Fruit fly (Drosophila melanogaster) whole organism, embryonic: ENCODE data around the gene CG2865.

ENCODE experiments used
- Aef1 ChIP-seq: fragments of 200-800 bp; sonication (Bioruptor generic); IDR thresholded peaks from 3 replicates; pipeline ENCODE4 v1.3.6; 2022; ENCODE audit warnings: missing biosample characterization, missing genetic modification characterization
- Atf6 ChIP-seq: fragments of 200-800 bp; sonication (Bioruptor generic); IDR thresholded peaks from 2 replicates; pipeline ENCODE4 v1.3.6; 2022; ENCODE audit warnings: missing biosample characterization, missing genetic modification characterization
- BEAF-32 ChIP-seq: fragments of 200-800 bp; sonication (Bioruptor generic); optimal IDR thresholded peaks from 3 replicates; lab custom pipeline; 2017; ENCODE audit warnings: missing biosample characterization, missing genetic modification characterization, mild to moderate bottlenecking, moderate library complexity, missing genetic modification reagents
- BtbVII ChIP-seq: fragments of 200-800 bp; sonication (Bioruptor generic); optimal IDR thresholded peaks from 3 replicates; lab custom pipeline; 2017; ENCODE audit warnings: missing biosample characterization, mild to moderate bottlenecking, missing genetic modification characterization
- CG10959 ChIP-seq: fragments of 200-800 bp; sonication (Bioruptor generic); IDR thresholded peaks from 2 replicates; pipeline ENCODE4 v1.3.6; 2022; ENCODE audit warnings: missing biosample characterization, missing genetic modification characterization
- CG12071 ChIP-seq: fragments of 200-800 bp; sonication (Bioruptor generic); optimal IDR thresholded peaks from 3 replicates; lab custom pipeline; 2018; ENCODE audit warnings: missing biosample characterization, mild to moderate bottlenecking, missing genetic modification characterization
- CG12219 ChIP-seq: fragments of 200-800 bp; sonication (Bioruptor generic); optimal IDR thresholded peaks from 3 replicates; lab custom pipeline; 2018; ENCODE audit warnings: missing biosample characterization, mild to moderate bottlenecking, missing genetic modification characterization
- CG13894 ChIP-seq: fragments of 200-800 bp; sonication (Bioruptor generic); optimal IDR thresholded peaks from 3 replicates; lab custom pipeline; 2018; ENCODE audit warnings: missing biosample characterization, mild to moderate bottlenecking, missing genetic modification characterization, moderate library complexity
- CG1602 ChIP-seq: fragments of 200-800 bp; sonication (Bioruptor generic); optimal IDR thresholded peaks from 3 replicates; lab custom pipeline; 2016; ENCODE audit warnings: missing biosample characterization, missing genetic modification characterization
- CG1647 ChIP-seq: fragments of 200-800 bp; sonication (Bioruptor generic); optimal IDR thresholded peaks from 3 replicates; lab custom pipeline; 2016; ENCODE audit warnings: missing biosample characterization, missing genetic modification characterization
- CG1832 ChIP-seq: fragments of 200-800 bp; sonication (Bioruptor generic); optimal IDR thresholded peaks from 2 replicates; lab custom pipeline; 2017; ENCODE audit warnings: missing biosample characterization, mild to moderate bottlenecking, missing genetic modification characterization, inconsistent platforms
- CG31365 ChIP-seq: fragments of 200-800 bp; sonication (Bioruptor generic); optimal IDR thresholded peaks from 2 replicates; lab custom pipeline; 2018; ENCODE audit warnings: missing biosample characterization, mild to moderate bottlenecking, missing genetic modification characterization
- CG31388 ChIP-seq: fragments of 200-800 bp; sonication (Bioruptor generic); optimal IDR thresholded peaks from 2 replicates; lab custom pipeline; 2016; ENCODE audit warnings: missing biosample characterization, missing genetic modification characterization
- CG32767 ChIP-seq: fragments of 200-800 bp; sonication (Bioruptor generic); IDR thresholded peaks from 2 replicates; pipeline ENCODE4 v1.3.6; 2022; ENCODE audit warnings: missing biosample characterization, missing genetic modification characterization
- CG32772 ChIP-seq: fragments of 200-800 bp; sonication (Bioruptor generic); IDR thresholded peaks from 2 replicates; pipeline ENCODE4 v1.3.6; 2022; ENCODE audit warnings: missing biosample characterization, missing genetic modification characterization
- CG3995 ChIP-seq: fragments of 200-800 bp; sonication (Bioruptor generic); optimal IDR thresholded peaks from 3 replicates; lab custom pipeline; 2016; ENCODE audit warnings: missing biosample characterization, missing genetic modification characterization
- CG4328 ChIP-seq: fragments of 200-800 bp; sonication (Bioruptor generic); optimal IDR thresholded peaks from 3 replicates; lab custom pipeline; 2017; ENCODE audit warnings: missing biosample characterization, missing genetic modification reagents, missing genetic modification characterization
- CG4730 ChIP-seq: fragments of 200-800 bp; sonication (Bioruptor generic); IDR thresholded peaks from 2 replicates; pipeline ENCODE4 v1.3.6; 2022; ENCODE audit warnings: missing biosample characterization, missing genetic modification characterization
- CG6254 ChIP-seq: fragments of 200-800 bp; sonication (Bioruptor generic); optimal IDR thresholded peaks from 3 replicates; lab custom pipeline; 2017; ENCODE audit warnings: mild to moderate bottlenecking, missing biosample characterization, missing genetic modification reagents, missing genetic modification characterization
- CG8388 ChIP-seq: fragments of 200-800 bp; sonication (Bioruptor generic); optimal IDR thresholded peaks from 2 replicates; lab custom pipeline; 2019; ENCODE audit warnings: missing biosample characterization, mild to moderate bottlenecking, missing genetic modification characterization, moderate library complexity
- CG8944 ChIP-seq: fragments of 200-800 bp; sonication (Bioruptor generic); optimal IDR thresholded peaks from 3 replicates; lab custom pipeline; 2016; ENCODE audit warnings: missing biosample characterization, missing genetic modification characterization
- CoRest ChIP-seq: fragments of 200-800 bp; sonication (Bioruptor generic); optimal IDR thresholded peaks from 3 replicates; lab custom pipeline; 2018; ENCODE audit warnings: missing biosample characterization, mild to moderate bottlenecking, missing genetic modification characterization, moderate library complexity
- D ChIP-seq, 2 experiments: fragments of 200-800 bp in 1 of 2; fragments of >200 bp in 1 of 2; sonication (Bioruptor generic) in 1 of 2; optimal IDR thresholded peaks; 2 replicates in 1 of 2; 3 replicates in 1 of 2; lab custom pipeline; 2017; ENCODE audit warnings: mild to moderate bottlenecking in 1 of 2, missing biosample characterization in 1 of 2, missing genetic modification characterization in 1 of 2, missing genetic modification reagents in 1 of 2
- Dp ChIP-seq: fragments of 200-800 bp; sonication (Bioruptor generic); optimal IDR thresholded peaks from 2 replicates; lab custom pipeline; 2018; ENCODE audit warnings: missing biosample characterization, mild to moderate bottlenecking, missing genetic modification characterization, moderate library complexity
- Gug ChIP-seq: fragments of 200-800 bp; sonication (Bioruptor generic); IDR thresholded peaks from 4 replicates; pipeline ENCODE4 v1.3.6; 2022; ENCODE audit warnings: missing biosample characterization, missing genetic modification characterization
- HHEX ChIP-seq: fragments of 200-800 bp; sonication (Bioruptor generic); optimal IDR thresholded peaks from 3 replicates; lab custom pipeline; 2017; ENCODE audit warnings: missing biosample characterization, mild to moderate bottlenecking, missing genetic modification characterization, missing genetic modification reagents
- Hmx ChIP-seq: fragments of 200-800 bp; sonication (Bioruptor generic); optimal IDR thresholded peaks from 2 replicates; lab custom pipeline; 2016; ENCODE audit warnings: missing biosample characterization, missing genetic modification characterization
- NK7.1 ChIP-seq: fragments of 200-800 bp; sonication (Bioruptor generic); optimal IDR thresholded peaks from 3 replicates; lab custom pipeline; 2016; ENCODE audit warnings: missing biosample characterization, missing genetic modification characterization
- Nf-YA ChIP-seq: fragments of 200-800 bp; sonication (Bioruptor generic); IDR thresholded peaks from 2 replicates; pipeline ENCODE4 v1.3.6; 2022; ENCODE audit warnings: missing biosample characterization, missing genetic modification characterization
- Opbp ChIP-seq: fragments of 200-800 bp; sonication (Bioruptor generic); IDR thresholded peaks from 3 replicates; pipeline ENCODE4 v1.3.6; 2022; ENCODE audit warnings: missing biosample characterization, missing genetic modification characterization; ENCODE audit not compliant: partially characterized antibody
- PHDP ChIP-seq: fragments of 200-800 bp; sonication (Bioruptor generic); optimal IDR thresholded peaks from 3 replicates; lab custom pipeline; 2018; ENCODE audit warnings: missing biosample characterization, mild to moderate bottlenecking, missing genetic modification characterization, moderate library complexity
- Sox102F ChIP-seq: fragments of 200-800 bp; sonication (Bioruptor generic); optimal IDR thresholded peaks from 2 replicates; lab custom pipeline; 2018; ENCODE audit warnings: missing biosample characterization, mild to moderate bottlenecking, missing genetic modification characterization, moderate library complexity
- Spps ChIP-seq: fragments of 200-800 bp; sonication (Bioruptor generic); optimal IDR thresholded peaks from 2 replicates; lab custom pipeline; 2018; ENCODE audit warnings: missing biosample characterization, mild to moderate bottlenecking, missing genetic modification characterization
- cas ChIP-seq: fragments of 200-800 bp; sonication (Bioruptor generic); IDR thresholded peaks from 2 replicates; pipeline ENCODE4 v1.3.6; 2022; ENCODE audit warnings: missing biosample characterization, missing genetic modification characterization
- cato ChIP-seq: fragments of 200-800 bp; sonication (Bioruptor generic); optimal IDR thresholded peaks from 2 replicates; lab custom pipeline; 2016; ENCODE audit warnings: missing biosample characterization, missing genetic modification characterization, borderline replicate concordance
- crp ChIP-seq, 2 experiments: fragments of 200-800 bp; sonication (Bioruptor generic); optimal IDR thresholded peaks; 2 replicates in 1 of 2; 3 replicates in 1 of 2; lab custom pipeline; 2017; ENCODE audit warnings: missing biosample characterization in 2 of 2, missing genetic modification characterization in 2 of 2, mild to moderate bottlenecking in 1 of 2, moderate library complexity in 1 of 2
- disco-r ChIP-seq: fragments of 200-800 bp; sonication (Bioruptor generic); optimal IDR thresholded peaks from 2 replicates; lab custom pipeline; 2016; ENCODE audit warnings: missing biosample characterization, missing genetic modification characterization
- dmrt11E ChIP-seq: fragments of 200-800 bp; sonication (Bioruptor generic); optimal IDR thresholded peaks from 3 replicates; lab custom pipeline; 2018; ENCODE audit warnings: missing biosample characterization, mild to moderate bottlenecking, missing genetic modification characterization, moderate library complexity
- ems ChIP-seq: fragments of 200-800 bp; sonication (Bioruptor generic); optimal IDR thresholded peaks from 3 replicates; lab custom pipeline; 2016; ENCODE audit warnings: missing biosample characterization, missing genetic modification characterization
- fd102C ChIP-seq: fragments of 200-800 bp; sonication (Bioruptor generic); optimal IDR thresholded peaks from 2 replicates; lab custom pipeline; 2018; ENCODE audit warnings: missing biosample characterization, mild to moderate bottlenecking, missing genetic modification characterization, moderate library complexity
- ftz-f1 ChIP-seq: fragments of 200-800 bp; sonication (Bioruptor generic); optimal IDR thresholded peaks from 2 replicates; lab custom pipeline; 2016; ENCODE audit warnings: missing biosample characterization, missing genetic modification characterization
- hb ChIP-seq: fragments of 200-800 bp; sonication (Bioruptor generic); IDR thresholded peaks from 3 replicates; pipeline ENCODE4 v1.3.6; 2022; ENCODE audit warnings: missing biosample characterization, missing genetic modification characterization; ENCODE audit not compliant: partially characterized antibody
- lov ChIP-seq, 2 experiments: fragments of 200-800 bp in 1 of 2; fragments of >200 bp in 1 of 2; sonication (Bioruptor generic) in 1 of 2; IDR thresholded peaks in 1 of 2; optimal IDR thresholded peaks in 1 of 2; 2 replicates in 1 of 2; 3 replicates in 1 of 2; pipeline versions ENCODE4 v1.3.6 to Lab custom; 2017 to 2022; ENCODE audit warnings: missing biosample characterization in 1 of 2, missing genetic modification characterization in 1 of 2
- mirr ChIP-seq: fragments of 200-800 bp; sonication (Bioruptor generic); optimal IDR thresholded peaks from 3 replicates; lab custom pipeline; 2018; ENCODE audit warnings: missing biosample characterization, mild to moderate bottlenecking, missing genetic modification characterization
- pfk ChIP-seq: fragments of 200-800 bp; sonication (Bioruptor generic); optimal IDR thresholded peaks from 2 replicates; lab custom pipeline; 2018; ENCODE audit warnings: missing biosample characterization, mild to moderate bottlenecking, missing genetic modification characterization, moderate library complexity
- pnt ChIP-seq: fragments of 200-800 bp; sonication (Bioruptor generic); optimal IDR thresholded peaks from 3 replicates; lab custom pipeline; 2016; ENCODE audit warnings: missing biosample characterization, missing genetic modification characterization
- sima ChIP-seq: fragments of 200-800 bp; sonication (Bioruptor generic); optimal IDR thresholded peaks from 2 replicates; lab custom pipeline; 2016; ENCODE audit warnings: missing biosample characterization, missing genetic modification characterization
- vfl ChIP-seq: fragments of 200-800 bp; sonication (Bioruptor generic); optimal IDR thresholded peaks from 2 replicates; lab custom pipeline; 2016; ENCODE audit warnings: missing biosample characterization, missing genetic modification characterization
- z ChIP-seq: fragments of 200-800 bp; sonication (Bioruptor generic); IDR thresholded peaks from 3 replicates; pipeline ENCODE4 v1.3.6; 2022; ENCODE audit warnings: missing biosample characterization, missing genetic modification characterization

The CG2865 gene

dm6 chrX:2318369-2318768 is 25.2 kb upstream of the CG2865 start (continued):
- TF ChIP-seq CG4328, result no peak
- no peak for TF ChIP-seq Atf6 (GFP tag; lab: Robert Waterston, UW)
- peak; percentile 11 for TF ChIP-seq CG8944 (GFP tag; lab: Kevin White, UChicago)
- peak; percentile 77 for TF ChIP-seq pnt
- TF ChIP-seq CG13894 (tag; lab: Kevin White, UChicago), result no peak
- TF ChIP-seq Gug (GFP tag; lab: Robert Waterston, UW), result peak; percentile 59; the same call in 2 of the 4 replicates
- TF ChIP-seq fd102C (GFP tag; lab: Kevin White, UChicago), result no peak
- TF ChIP-seq hb (GFP tag; lab: Robert Waterston, UW), result no peak
- no peak for TF ChIP-seq CG31365
- 0 out of 3 replicates have a peak, but pooled peaks have one; percentile 23 for TF ChIP-seq z (GFP tag; lab: Robert Waterston, UW)
- no peak for TF ChIP-seq HHEX (GFP tag; lab: Kevin White, UChicago)
- TF ChIP-seq CG32767 (GFP tag; lab: Robert Waterston, UW), result no peak; the same call in 1 of the 2 replicates
- TF ChIP-seq ftz-f1, result no peak
- TF ChIP-seq CG32772 (GFP tag; lab: Robert Waterston, UW), result peak; percentile 82
- peak; percentile 19 for TF ChIP-seq PHDP (tag; lab: Kevin White, UChicago)
- TF ChIP-seq Aef1 (GFP tag; lab: Robert Waterston, UW), result 0 out of 3 replicates have a peak, but pooled peaks have one; percentile 20
- no peak for TF ChIP-seq cas
- TF ChIP-seq mirr, result no peak
- peak; percentile 58 for TF ChIP-seq Sox102F (GFP tag; lab: Kevin White, UChicago)
- TF ChIP-seq Hmx (GFP tag; lab: Kevin White, UChicago), result no peak
- peak; percentile 45 for TF ChIP-seq CG8388 (GFP tag; lab: Kevin White, UChicago)
- TF ChIP-seq Dp (GFP tag; lab: Kevin White, UChicago), result no peak
- no peak for TF ChIP-seq cato
- peak; percentile 46; the same call in 1 of the 2 replicates for TF ChIP-seq Nf-YA (GFP tag; lab: Robert Waterston, UW)
- TF ChIP-seq CG1602, result peak; percentile 12
- peak; percentile 82 for TF ChIP-seq CG4730 (GFP tag; lab: Robert Waterston, UW)
- TF ChIP-seq CG6254 (GFP tag; lab: Kevin White, UChicago), result no peak
- no peak for TF ChIP-seq lov (optimal IDR thresholded peaks at IDR 0.05; lab: Kevin White, UChicago)
- TF ChIP-seq lov (GFP tag; IDR thresholded peaks at IDR 0.05; lab: Robert Waterston, UW), result peak; percentile 83
- TF ChIP-seq CG12219 (GFP tag; lab: Kevin White, UChicago), result peak; percentile 40
- TF ChIP-seq CG1832 (GFP tag; lab: Kevin White, UChicago), result no peak
- no peak for TF ChIP-seq CG12071 (GFP tag; lab: Kevin White, UChicago)
- no peak for TF ChIP-seq NK7.1 (GFP tag; lab: Kevin White, UChicago)
- TF ChIP-seq disco-r (GFP tag; lab: Kevin White, UChicago), result no peak
- peak; percentile 24 for TF ChIP-seq CoRest (tag; lab: Kevin White, UChicago)
- TF ChIP-seq D (optimal IDR thresholded peaks at IDR 0.05; lab: Kevin White, UChicago), result no peak
- TF ChIP-seq D (GFP tag; optimal IDR thresholded peaks at IDR 0.05; lab: Kevin White, UChicago), result peak; percentile 55
- no peak for TF ChIP-seq vfl (GFP tag; lab: Kevin White, UChicago)
- TF ChIP-seq BtbVII (GFP tag; lab: Kevin White, UChicago), result no peak
- TF ChIP-seq sima (GFP tag; lab: Kevin White, UChicago), result no peak
- TF ChIP-seq CG3995 (GFP tag; lab: Kevin White, UChicago), result no peak
- TF ChIP-seq CG1647 (GFP tag; lab: Kevin White, UChicago), result no peak
- TF ChIP-seq CG31388 (GFP tag; lab: Kevin White, UChicago), result no peak
- TF ChIP-seq Opbp (GFP tag; lab: Robert Waterston, UW), result no peak
- no peak for TF ChIP-seq crp (GFP tag; optimal IDR thresholded peaks at IDR 0.05; lab: Kevin White, UChicago)
- no peak for TF ChIP-seq BEAF-32 (GFP tag; lab: Kevin White, UChicago)
- peak; percentile 22 for TF ChIP-seq Spps (tag; lab: Kevin White, UChicago)
- TF ChIP-seq CG10959, result peak; percentile 71
- no peak for TF ChIP-seq pfk (GFP tag; lab: Kevin White, UChicago)
- TF ChIP-seq ems (GFP tag; lab: Kevin White, UChicago), result no peak
- TF ChIP-seq dmrt11E (tag; lab: Kevin White, UChicago), result peak; percentile 69
